Fruit fly (Drosophila melanogaster) whole organism, embryonic: Measurements from ENCODE around the gene ldbr.

ENCODE experiments used
- Asciz ChIP-seq: fragments of 200-800 bp; sonication (Bioruptor generic); optimal IDR thresholded peaks from 2 replicates; lab custom pipeline; 2017; ENCODE audit warnings: missing biosample characterization, mild to moderate bottlenecking, missing genetic modification characterization, missing genetic modification reagents
- Atf-2 ChIP-seq: fragments of 200-800 bp; sonication (Bioruptor generic); optimal IDR thresholded peaks from 2 replicates; lab custom pipeline; 2016; ENCODE audit warnings: missing biosample characterization, missing genetic modification characterization
- Atf6 ChIP-seq: fragments of 200-800 bp; sonication (Bioruptor generic); IDR thresholded peaks from 2 replicates; pipeline ENCODE4 v1.3.6; 2022; ENCODE audit warnings: missing biosample characterization, missing genetic modification characterization
- BtbVII ChIP-seq: fragments of 200-800 bp; sonication (Bioruptor generic); optimal IDR thresholded peaks from 3 replicates; lab custom pipeline; 2017; ENCODE audit warnings: missing biosample characterization, mild to moderate bottlenecking, missing genetic modification characterization
- CG10274 ChIP-seq: fragments of 200-800 bp; sonication (Bioruptor generic); optimal IDR thresholded peaks from 3 replicates; lab custom pipeline; 2017; ENCODE audit warnings: missing biosample characterization, mild to moderate bottlenecking, missing genetic modification characterization
- CG10366 ChIP-seq: fragments of 200-800 bp; sonication (Bioruptor generic); IDR thresholded peaks from 2 replicates; pipeline ENCODE4 v1.3.6; 2022; ENCODE audit warnings: missing biosample characterization, missing genetic modification characterization
- CG10654 ChIP-seq: fragments of 200-800 bp; sonication (Bioruptor generic); optimal IDR thresholded peaks from 2 replicates; lab custom pipeline; 2016; ENCODE audit warnings: missing biosample characterization, missing genetic modification characterization
- CG11085 ChIP-seq: fragments of 200-800 bp; sonication (Bioruptor generic); IDR thresholded peaks from 2 replicates; pipeline ENCODE4 v1.3.6; 2022; ENCODE audit warnings: missing biosample characterization, missing genetic modification characterization
- CG12236 ChIP-seq: fragments of 200-800 bp; sonication (Bioruptor generic); optimal IDR thresholded peaks from 2 replicates; lab custom pipeline; 2016; ENCODE audit warnings: missing biosample characterization, missing genetic modification characterization
- CG12391 ChIP-seq: fragments of 200-800 bp; sonication (Bioruptor generic); optimal IDR thresholded peaks from 3 replicates; lab custom pipeline; 2018; ENCODE audit warnings: missing biosample characterization, mild to moderate bottlenecking, missing genetic modification characterization, moderate library complexity
- CG13424 ChIP-seq: fragments of 200-800 bp; sonication (Bioruptor generic); optimal IDR thresholded peaks from 2 replicates; lab custom pipeline; 2019; ENCODE audit warnings: missing biosample characterization, mild to moderate bottlenecking, missing genetic modification characterization, moderate library complexity
- CG13894 ChIP-seq: fragments of 200-800 bp; sonication (Bioruptor generic); optimal IDR thresholded peaks from 3 replicates; lab custom pipeline; 2018; ENCODE audit warnings: missing biosample characterization, mild to moderate bottlenecking, missing genetic modification characterization, moderate library complexity
- CG18262 ChIP-seq: fragments of 200-800 bp; optimal IDR thresholded peaks from 3 replicates; lab custom pipeline; 2019; ENCODE audit warnings: missing biosample characterization, mild to moderate bottlenecking, missing genetic modification characterization, moderate library complexity
- CG30431 ChIP-seq: fragments of 200-800 bp; sonication (Bioruptor generic); optimal IDR thresholded peaks from 2 replicates; lab custom pipeline; 2017; ENCODE audit warnings: missing biosample characterization, missing genetic modification characterization
- CG3281 ChIP-seq: fragments of 200-800 bp; sonication (Bioruptor generic); optimal IDR thresholded peaks from 3 replicates; lab custom pipeline; 2017; ENCODE audit warnings: missing biosample characterization, mild to moderate bottlenecking, missing genetic modification characterization
- CG3726 ChIP-seq: fragments of 200-800 bp; sonication (Bioruptor generic); IDR thresholded peaks from 3 replicates; pipeline ENCODE4, ENCODE4 v1.3.6; 2022; ENCODE audit warnings: missing biosample characterization, missing genetic modification characterization
- CG4328 ChIP-seq: fragments of 200-800 bp; sonication (Bioruptor generic); optimal IDR thresholded peaks from 3 replicates; lab custom pipeline; 2017; ENCODE audit warnings: missing biosample characterization, missing genetic modification reagents, missing genetic modification characterization
- CG4424 ChIP-seq: fragments of 200-800 bp; sonication (Bioruptor generic); optimal IDR thresholded peaks from 3 replicates; lab custom pipeline; 2016; ENCODE audit warnings: missing biosample characterization, missing genetic modification characterization
- CG6654 ChIP-seq: fragments of 200-800 bp; sonication (Bioruptor generic); optimal IDR thresholded peaks from 2 replicates; lab custom pipeline; 2017; ENCODE audit warnings: missing biosample characterization, mild to moderate bottlenecking, missing genetic modification characterization
- CG8290 ChIP-seq, 3 experiments: fragments of 200-800 bp; sonication (Bioruptor generic); optimal IDR thresholded peaks; 2 replicates each; lab custom pipeline; 2016 to 2019; ENCODE audit warnings: missing biosample characterization in 3 of 3, missing genetic modification characterization in 3 of 3, mild to moderate bottlenecking in 2 of 3, moderate library complexity in 1 of 3
- D ChIP-seq, 2 experiments: fragments of 200-800 bp in 1 of 2; fragments of >200 bp in 1 of 2; sonication (Bioruptor generic) in 1 of 2; optimal IDR thresholded peaks; 2 replicates in 1 of 2; 3 replicates in 1 of 2; lab custom pipeline; 2017; ENCODE audit warnings: mild to moderate bottlenecking in 1 of 2, missing biosample characterization in 1 of 2, missing genetic modification characterization in 1 of 2, missing genetic modification reagents in 1 of 2
- Doc2 ChIP-seq: fragments of 200-800 bp; sonication (Bioruptor generic); IDR thresholded peaks from 2 replicates; pipeline ENCODE4 v1.3.6; 2022; ENCODE audit warnings: missing biosample characterization, missing genetic modification characterization
- Dref ChIP-seq: fragments of 200-800 bp; sonication (Bioruptor generic); IDR thresholded peaks from 2 replicates; pipeline ENCODE4 v1.3.6; 2022; ENCODE audit warnings: missing biosample characterization, missing genetic modification characterization
- Lhr ChIP-seq: fragments of 200-800 bp; sonication (Bioruptor generic); optimal IDR thresholded peaks from 3 replicates; lab custom pipeline; 2017; ENCODE audit warnings: mild to moderate bottlenecking, missing biosample characterization, missing genetic modification reagents, missing genetic modification characterization
- Med ChIP-seq: fragments of 200-800 bp; sonication (Bioruptor generic); peaks from one replicate; lab custom pipeline; 2016; ENCODE audit warnings: missing biosample characterization, missing genetic modification characterization, mild to moderate bottlenecking, inconsistent platforms, moderate library complexity
- NK7.1 ChIP-seq: fragments of 200-800 bp; sonication (Bioruptor generic); optimal IDR thresholded peaks from 3 replicates; lab custom pipeline; 2016; ENCODE audit warnings: missing biosample characterization, missing genetic modification characterization
- Pdp1 ChIP-seq, 2 experiments: fragments of 200-800 bp; sonication (Bioruptor generic); optimal IDR thresholded peaks; 3 replicates each; lab custom pipeline; 2016; ENCODE audit warnings: missing biosample characterization in 2 of 2, missing genetic modification characterization in 2 of 2, mild to moderate bottlenecking in 1 of 2, moderate library complexity in 1 of 2
- Trl ChIP-seq, 3 experiments: fragments of >200 bp in 2 of 3; fragments of 200-800 bp in 1 of 3; sonication (Bioruptor generic) in 1 of 3; optimal IDR thresholded peaks; 2 replicates in 1 of 3; 3 replicates in 2 of 3; lab custom pipeline; 2016 to 2017; ENCODE audit warnings: missing biosample characterization in 1 of 3, missing genetic modification characterization in 1 of 3
- ase ChIP-seq: fragments of 200-800 bp; sonication (Bioruptor generic); IDR thresholded peaks from 3 replicates; pipeline ENCODE4 v1.3.6; 2022; ENCODE audit warnings: missing biosample characterization, missing genetic modification characterization
- bsh ChIP-seq, 2 experiments: fragments of 200-800 bp; sonication (Bioruptor generic); optimal IDR thresholded peaks; 2 replicates each; lab custom pipeline; 2017 to 2018; ENCODE audit warnings: mild to moderate bottlenecking in 2 of 2, missing biosample characterization in 2 of 2, missing genetic modification characterization in 2 of 2, moderate library complexity in 1 of 2
- grau ChIP-seq: fragments of 200-800 bp; optimal IDR thresholded peaks from 3 replicates; lab custom pipeline; 2019; ENCODE audit warnings: missing biosample characterization, mild to moderate bottlenecking, missing genetic modification characterization, moderate library complexity
- gsb ChIP-seq: fragments of 200-800 bp; sonication (Bioruptor generic); IDR thresholded peaks from 2 replicates; pipeline ENCODE4 v1.3.6; 2022; ENCODE audit warnings: missing biosample characterization, missing genetic modification characterization
- gt ChIP-seq: fragments of 200-800 bp; sonication (Bioruptor generic); IDR thresholded peaks from 2 replicates; pipeline ENCODE4 v1.3.6; 2022; ENCODE audit warnings: missing biosample characterization, missing genetic modification characterization
- hth ChIP-seq: fragments of >200 bp; optimal IDR thresholded peaks from 2 replicates; lab custom pipeline; 2017; ENCODE audit warnings: inconsistent platforms
- klu ChIP-seq: fragments of 200-800 bp; sonication (Bioruptor generic); IDR thresholded peaks from 2 replicates; pipeline ENCODE4 v1.3.6; 2022; ENCODE audit warnings: missing biosample characterization, missing genetic modification characterization
- lab ChIP-seq: fragments of 200-800 bp; sonication (Bioruptor generic); optimal IDR thresholded peaks from 3 replicates; lab custom pipeline; 2017; ENCODE audit warnings: missing biosample characterization, missing genetic modification characterization, mild to moderate bottlenecking, moderate library complexity, missing genetic modification reagents
- mirr ChIP-seq: fragments of 200-800 bp; sonication (Bioruptor generic); optimal IDR thresholded peaks from 3 replicates; lab custom pipeline; 2018; ENCODE audit warnings: missing biosample characterization, mild to moderate bottlenecking, missing genetic modification characterization
- nerfin-2 ChIP-seq: fragments of 200-800 bp; sonication (Bioruptor generic); IDR thresholded peaks from 2 replicates; pipeline ENCODE4 v1.3.6; 2022; ENCODE audit warnings: missing biosample characterization, missing genetic modification characterization; ENCODE audit not compliant: partially characterized antibody
- nom ChIP-seq: fragments of 200-800 bp; sonication (Bioruptor generic); optimal IDR thresholded peaks from 2 replicates; lab custom pipeline; 2017; ENCODE audit warnings: missing biosample characterization, missing genetic modification characterization, mild to moderate bottlenecking, moderate library complexity, missing genetic modification reagents
- odd ChIP-seq: fragments of 200-800 bp; sonication (Bioruptor generic); optimal IDR thresholded peaks from 2 replicates; lab custom pipeline; 2017; ENCODE audit warnings: missing biosample characterization, mild to moderate bottlenecking, missing genetic modification characterization
- p53 ChIP-seq: fragments of 200-800 bp; sonication (Bioruptor generic); optimal IDR thresholded peaks from 2 replicates; lab custom pipeline; 2016; ENCODE audit warnings: missing biosample characterization, missing genetic modification characterization
- pum ChIP-seq: fragments of 200-800 bp; sonication (Bioruptor generic); optimal IDR thresholded peaks from 2 replicates; lab custom pipeline; 2016; ENCODE audit warnings: missing biosample characterization, missing genetic modification characterization
- salm ChIP-seq: fragments of 200-800 bp; sonication (Bioruptor generic); optimal IDR thresholded peaks from 2 replicates; lab custom pipeline; 2018; ENCODE audit warnings: missing biosample characterization, mild to moderate bottlenecking, missing genetic modification characterization
- seq ChIP-seq: fragments of 200-800 bp; sonication (Bioruptor generic); IDR thresholded peaks from 2 replicates; pipeline ENCODE4 v1.3.6; 2022; ENCODE audit warnings: missing biosample characterization, missing genetic modification characterization
- sima ChIP-seq: fragments of 200-800 bp; sonication (Bioruptor generic); optimal IDR thresholded peaks from 2 replicates; lab custom pipeline; 2016; ENCODE audit warnings: missing biosample characterization, missing genetic modification characterization
- tna ChIP-seq: fragments of 200-800 bp; sonication (Bioruptor generic); IDR thresholded peaks from 2 replicates; pipeline ENCODE4 v1.3.6; 2022; ENCODE audit warnings: missing biosample characterization, missing genetic modification characterization; ENCODE audit not compliant: partially characterized antibody
- vfl ChIP-seq: fragments of 200-800 bp; sonication (Bioruptor generic); optimal IDR thresholded peaks from 2 replicates; lab custom pipeline; 2016; ENCODE audit warnings: missing biosample characterization, missing genetic modification characterization
- zfh2 ChIP-seq: fragments of 200-800 bp; sonication (Bioruptor generic); optimal IDR thresholded peaks from 2 replicates; lab custom pipeline; 2016; ENCODE audit warnings: missing biosample characterization, missing genetic modification characterization

ldbr gene

dm6 chr3L:8115864-8116528 is 5.6 kb upstream of the ldbr start, which contains the start of the genes Arp3 and msk (continued):
- TF ChIP-seq Lhr = peak; percentile 66
- TF ChIP-seq Atf6 (GFP tag; lab: Robert Waterston, UW) = peak; percentile 67
- TF ChIP-seq CG12236 (GFP tag; lab: Kevin White, UChicago) = peak; percentile 58
- TF ChIP-seq grau (tag; lab: Kevin White, UChicago) = peak; percentile 75
- TF ChIP-seq gsb = no peak
- peak; percentile 77 for TF ChIP-seq CG13424
- TF ChIP-seq NK7.1 (GFP tag; lab: Kevin White, UChicago) = peak; percentile 69
- peak; percentile 88 for TF ChIP-seq CG10654 (GFP tag; lab: Kevin White, UChicago)
- peak; percentile 97 for TF ChIP-seq CG13894 (tag; lab: Kevin White, UChicago)
- peak; percentile 58 for TF ChIP-seq salm (tag; lab: Kevin White, UChicago)
- TF ChIP-seq zfh2 (GFP tag; lab: Kevin White, UChicago) = peak; percentile 94
- peak; percentile 76 for TF ChIP-seq CG11085
- no peak for TF ChIP-seq tna (GFP tag; lab: Robert Waterston, UW)
- no peak for TF ChIP-seq odd (GFP tag; lab: Kevin White, UChicago)
- no peak for TF ChIP-seq nerfin-2 (GFP tag; lab: Robert Waterston, UW)
- peak; percentile 38 for TF ChIP-seq CG30431 (GFP tag; lab: Kevin White, UChicago)
- TF ChIP-seq Doc2 = no peak
- peak; percentile 5 for TF ChIP-seq CG6654 (GFP tag; lab: Kevin White, UChicago)
- TF ChIP-seq CG12391 (tag; lab: Kevin White, UChicago) = peak; percentile 80
- peak; percentile 91 for TF ChIP-seq p53
- TF ChIP-seq Atf-2 (GFP tag; lab: Kevin White, UChicago) = peak; percentile 83
- TF ChIP-seq sima (GFP tag; lab: Kevin White, UChicago) = peak; percentile 41
- TF ChIP-seq Pdp1 (GFP tag; optimal IDR thresholded peaks at IDR 0.05; lab: Kevin White, UChicago) = peak; percentile 86 to 91
- no peak for TF ChIP-seq seq (GFP tag; lab: Robert Waterston, UW)
- TF ChIP-seq ase (GFP tag; lab: Robert Waterston, UW) = peak; percentile 48; the same call in 1 of the 3 replicates
- TF ChIP-seq bsh (GFP tag; optimal IDR thresholded peaks at IDR 0.05; lab: Kevin White, UChicago) = peak in 1 of 2 experiments; percentile 65
- TF ChIP-seq CG8290 (GFP tag; optimal IDR thresholded peaks at IDR 0.05; lab: Kevin White, UChicago) = peak; percentile 90
- TF ChIP-seq CG8290 (tag; optimal IDR thresholded peaks at IDR 0.05; lab: Kevin White, UChicago) = peak in 1 of 2 experiments; percentile 68
- peak; percentile 99 for TF ChIP-seq Med
- TF ChIP-seq CG10274 (GFP tag; lab: Kevin White, UChicago) = peak; percentile 32
- peak; percentile 50 for TF ChIP-seq BtbVII (GFP tag; lab: Kevin White, UChicago)
- peak; percentile 48 for TF ChIP-seq nom (GFP tag; lab: Kevin White, UChicago)
- peak; percentile 86 for TF ChIP-seq CG4424 (GFP tag; lab: Kevin White, UChicago)
- TF ChIP-seq Dref (GFP tag; lab: Robert Waterston, UW) = peak; percentile 65
- TF ChIP-seq D (optimal IDR thresholded peaks at IDR 0.05; lab: Kevin White, UChicago) = no peak
- TF ChIP-seq D (GFP tag; optimal IDR thresholded peaks at IDR 0.05; lab: Kevin White, UChicago) = peak; percentile 49
- peak; percentile 43; the same call in 1 of the 2 replicates for TF ChIP-seq klu
- 0 out of 2 replicates have a peak, but pooled peaks have one; percentile 11 for TF ChIP-seq gt (GFP tag; lab: Robert Waterston, UW)
- peak; percentile 81 for TF ChIP-seq mirr
- peak; percentile 91 for TF ChIP-seq pum (GFP tag; lab: Kevin White, UChicago)
- TF ChIP-seq CG3726 (GFP tag; lab: Robert Waterston, UW) = no peak
- TF ChIP-seq CG4328 (GFP tag; lab: Kevin White, UChicago) = peak; percentile 83
- TF ChIP-seq Asciz (GFP tag; lab: Kevin White, UChicago) = no peak
- peak; percentile 60; the same call in 1 of the 2 replicates for TF ChIP-seq CG10366 (GFP tag; lab: Robert Waterston, UW)
- TF ChIP-seq vfl (GFP tag; lab: Kevin White, UChicago) = peak; percentile 83
- no peak for TF ChIP-seq hth (lab: Kevin White, UChicago)
- peak in 1 of 2 experiments; percentile 13 for TF ChIP-seq Trl (optimal IDR thresholded peaks at IDR 0.05; lab: Kevin White, UChicago)
- peak; percentile 91 for TF ChIP-seq Trl (GFP tag; optimal IDR thresholded peaks at IDR 0.05; lab: Kevin White, UChicago)
- TF ChIP-seq lab (GFP tag; lab: Kevin White, UChicago) = peak; percentile 88
- TF ChIP-seq CG3281 = peak; percentile 88
- peak; percentile 54 for TF ChIP-seq CG18262 (tag; lab: Kevin White, UChicago)
